Worm (Caenorhabditis elegans) whole organism, mixed stage, embryonic: ENCODE measurements around the gene K07F5.8.

ENCODE experiments used
- ceh-83 ChIP-seq: fragments of 200-800 bp; sonication (Bioruptor generic); optimal IDR thresholded peaks from 2 replicates; lab custom pipeline; 2018; ENCODE audit warnings: mild to moderate bottlenecking, missing genetic modification characterization, missing compliant biosample characterization
- elt-1 ChIP-seq: sonication (generic microtip); optimal IDR thresholded peaks from 2 replicates; lab custom pipeline; 2017; ENCODE audit warnings: missing genetic modification characterization, mild to moderate bottlenecking, missing compliant biosample characterization, antibody characterized with exemption, moderate library complexity, borderline replicate concordance; ENCODE audit not compliant: insufficient read depth
- ham-2 ChIP-seq: fragments of 200-800 bp; sonication (Bioruptor generic); optimal IDR thresholded peaks from 2 replicates; lab custom pipeline; 2018; ENCODE audit warnings: mild to moderate bottlenecking, missing genetic modification characterization, missing compliant biosample characterization
- lin-13 ChIP-seq: fragments of 150-350 bp; optimal IDR thresholded peaks from 2 replicates; lab custom pipeline; 2014; ENCODE audit warnings: missing biosample characterization, missing genetic modification characterization
- lin-32 ChIP-seq: fragments of 200-800 bp; sonication (Bioruptor generic); optimal IDR thresholded peaks from 2 replicates; lab custom pipeline; 2018; ENCODE audit warnings: mild to moderate bottlenecking, missing genetic modification characterization, missing compliant biosample characterization
- lsy-2 ChIP-seq: fragments of 150-350 bp; optimal IDR thresholded peaks from 2 replicates; lab custom pipeline; 2014; ENCODE audit warnings: missing biosample characterization, missing genetic modification characterization
- mab-5 ChIP-seq: fragments of 150-350 bp; optimal IDR thresholded peaks from 2 replicates; lab custom pipeline; 2014; ENCODE audit warnings: missing biosample characterization, missing genetic modification characterization
- nhr-12 ChIP-seq: fragments of 150-350 bp; optimal IDR thresholded peaks from 2 replicates; lab custom pipeline; 2014; ENCODE audit warnings: missing biosample characterization, missing genetic modification characterization
- nhr-237 ChIP-seq: fragments of 150-350 bp; optimal IDR thresholded peaks from 2 replicates; lab custom pipeline; 2014; ENCODE audit warnings: missing biosample characterization, missing genetic modification characterization
- tbx-8 ChIP-seq: fragments of 200-800 bp; sonication (Bioruptor generic); optimal IDR thresholded peaks from 2 replicates; lab custom pipeline; 2018; ENCODE audit warnings: mild to moderate bottlenecking, missing genetic modification characterization, moderate library complexity, missing compliant biosample characterization

DNA sequence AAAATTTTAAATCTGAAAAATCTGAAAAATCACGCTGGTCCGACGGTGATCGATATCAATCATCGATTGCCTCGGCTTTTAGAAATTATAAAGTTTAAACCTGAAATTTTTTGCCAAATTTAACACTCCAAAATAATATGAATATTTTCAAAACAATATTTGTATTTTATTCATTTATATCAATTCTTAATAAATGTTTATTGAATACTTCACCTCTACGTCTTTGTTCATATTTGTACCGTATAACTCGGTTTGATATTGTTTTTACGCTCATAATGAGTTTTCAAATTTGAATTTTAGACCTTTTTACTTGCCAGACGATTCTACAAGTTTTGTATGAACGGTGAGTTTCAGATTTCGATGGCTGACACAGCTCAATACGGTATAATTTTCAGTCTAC lies 15.3 kb upstream of the K07F5.8 start, which contains the start of the genes K07F5.15 and K07F5.22:
- TF ChIP-seq elt-1 (tag; lab: Kevin White, UChicago) (no peak), lin-13 (tag; lab: Kevin White, UChicago) (no peak), tbx-8 (GFP tag; lab: Kevin White, UChicago) (no peak), lin-32 (no peak), nhr-12 (tag; lab: Kevin White, UChicago) (no peak), nhr-237 (tag; lab: Kevin White, UChicago) (no peak), ceh-83 (GFP tag; lab: Kevin White, UChicago) (no peak), mab-5 (tag; lab: Kevin White, UChicago) (no peak), lsy-2 (tag; lab: Kevin White, UChicago) (no peak), ham-2 (no peak)
